Fruit fly (Drosophila melanogaster): ENCODE measurements around the gene alpha4GT1.

dm6 chr2L:2976829-2977228 lies 46.1 kb downstream of the alpha4GT1 start, which contains the start of the genes CG9641 and CG3165:
- TF ChIP-seq pdm3 (GFP tag; optimal IDR thresholded peaks at IDR 0.05), result no peak
- no peak for TF ChIP-seq fkh (GFP tag; optimal IDR thresholded peaks at IDR 0.05)
- TF ChIP-seq CG6808 (GFP tag; optimal IDR thresholded peaks at IDR 0.05), result no peak
- TF ChIP-seq spab (GFP tag; optimal IDR thresholded peaks at IDR 0.05), result no peak
- peak; percentile 74 for TF ChIP-seq CG1621 (tag; optimal IDR thresholded peaks at IDR 0.05)
- no peak for TF ChIP-seq acj6 (GFP tag; optimal IDR thresholded peaks at IDR 0.05)
- peak; percentile 73 for TF ChIP-seq Sox15 (GFP tag; optimal IDR thresholded peaks at IDR 0.05)
- no peak for TF ChIP-seq CG16779 (tag; optimal IDR thresholded peaks at IDR 0.05)
- TF ChIP-seq Hr39 (GFP tag; optimal IDR thresholded peaks at IDR 0.05), result no peak

All from whole organism, prepupa.